Fruit fly (Drosophila melanogaster) Kc167 (cell line): ENCODE measurements around the gene Tm2.

Experiments
- Myc ChIP-seq: fragments of >200 bp; optimal IDR thresholded peaks from 2 replicates; lab custom pipeline; 2017; ENCODE audit warnings: missing external identifiers
- Sin3A ChIP-seq: fragments of >200 bp; optimal IDR thresholded peaks from 2 replicates; lab custom pipeline; 2018; ENCODE audit warnings: missing external identifiers
- h ChIP-seq: fragments of >200 bp; optimal IDR thresholded peaks from 3 replicates; lab custom pipeline; 2018; ENCODE audit warnings: missing external identifiers
- insv ChIP-seq: fragments of >200 bp; optimal IDR thresholded peaks from 3 replicates; lab custom pipeline; 2018; ENCODE audit warnings: missing external identifiers
- psq ChIP-seq: fragments of >200 bp; optimal IDR thresholded peaks from 2 replicates; lab custom pipeline; 2017; ENCODE audit warnings: missing external identifiers
- ttk ChIP-seq: sonication (Bioruptor generic); optimal IDR thresholded peaks from 2 replicates; lab custom pipeline; 2017; ENCODE audit warnings: missing external identifiers

Gene Tm2

dm6 chr3R:15292241-15293004 is 17.6 kb upstream of the Tm2 start:
- TF ChIP-seq psq (no peak), Myc (lab: Kevin White, UChicago) (no peak), Sin3A (lab: Kevin White, UChicago) (no peak), ttk (lab: Kevin White, UChicago) (no peak), insv (no peak), h (lab: Kevin White, UChicago) (no peak)

dm6 chr3R:15293005-15293877 is 16.8 kb upstream of the Tm2 start:
- TF ChIP-seq insv: no peak
- no peak for TF ChIP-seq psq
- TF ChIP-seq h (lab: Kevin White, UChicago): no peak
- no peak for TF ChIP-seq Myc (lab: Kevin White, UChicago)
- TF ChIP-seq Sin3A (lab: Kevin White, UChicago): no peak
- no peak for TF ChIP-seq ttk (lab: Kevin White, UChicago)

dm6 chr3R:15293878-15294350 is 16.1 kb upstream of the Tm2 start:
- no peak for TF ChIP-seq h (lab: Kevin White, UChicago)
- no peak for TF ChIP-seq psq
- TF ChIP-seq insv: no peak
- TF ChIP-seq Sin3A (lab: Kevin White, UChicago): no peak
- no peak for TF ChIP-seq ttk (lab: Kevin White, UChicago)
- TF ChIP-seq Myc (lab: Kevin White, UChicago): no peak

dm6 chr3R:15297904-15298303 is 12.1 kb upstream of the Tm2 start:
- TF ChIP-seq insv: no peak
- no peak for TF ChIP-seq Sin3A (lab: Kevin White, UChicago)
- TF ChIP-seq ttk (lab: Kevin White, UChicago): no peak
- TF ChIP-seq h (lab: Kevin White, UChicago): no peak
- no peak for TF ChIP-seq psq
- TF ChIP-seq Myc (lab: Kevin White, UChicago): no peak

- no peak for TF ChIP-seq psq
- no peak for TF ChIP-seq h (lab: Kevin White, UChicago)
- TF ChIP-seq insv: no peak
- TF ChIP-seq ttk (lab: Kevin White, UChicago): no peak
- no peak for TF ChIP-seq Myc (lab: Kevin White, UChicago)
- TF ChIP-seq Sin3A (lab: Kevin White, UChicago): no peak
These were observed 4.7 kb upstream of the Tm2 start for dm6 chr3R:15305246-15305645.

- TF ChIP-seq Myc (lab: Kevin White, UChicago) (no peak), ttk (lab: Kevin White, UChicago) (no peak), insv (no peak), psq (no peak), Sin3A (lab: Kevin White, UChicago) (no peak), h (lab: Kevin White, UChicago) (no peak)
These were observed 702 bp downstream of the Tm2 start for dm6 chr3R:15310695-15311094.

dm6 chr3R:15313836-15314235 is 3.8 kb downstream of the Tm2 start:
- TF ChIP-seq ttk (lab: Kevin White, UChicago) (no peak), insv (no peak), Sin3A (lab: Kevin White, UChicago) (no peak), psq (no peak), Myc (lab: Kevin White, UChicago) (no peak)

- TF ChIP-seq Myc (lab: Kevin White, UChicago): no peak
- no peak for TF ChIP-seq ttk (lab: Kevin White, UChicago)
- TF ChIP-seq h (lab: Kevin White, UChicago): no peak
- TF ChIP-seq psq: no peak
- no peak for TF ChIP-seq Sin3A (lab: Kevin White, UChicago)
- TF ChIP-seq insv: no peak
These were observed 6.3 kb downstream of the Tm2 start, which contains the start of gene CG14866 for dm6 chr3R:15316326-15316725. TSS of gene CG14866 (plus strand) at chr3R:15316471.

- TF ChIP-seq psq: no peak
- no peak for TF ChIP-seq h (lab: Kevin White, UChicago)
- TF ChIP-seq Myc (lab: Kevin White, UChicago): no peak
- no peak for TF ChIP-seq Sin3A (lab: Kevin White, UChicago)
- TF ChIP-seq insv: no peak
- no peak for TF ChIP-seq ttk (lab: Kevin White, UChicago)
These were observed 10.1 kb downstream of the Tm2 start, which contains the start of the genes CG6276 and CG44040 for dm6 chr3R:15319912-15320746. TSS of gene CG6276 (minus strand) at chr3R:15320069. TSS of gene CG44040 (plus strand) at chr3R:15320378.

dm6 chr3R:15320747-15321085 is 10.7 kb downstream of the Tm2 start, which contains the start of gene ear:
TSS of gene ear (plus strand) at chr3R:15320756.
- TF ChIP-seq psq (no peak), Sin3A (lab: Kevin White, UChicago) (no peak), insv (no peak), Myc (lab: Kevin White, UChicago) (no peak), h (lab: Kevin White, UChicago) (no peak), ttk (lab: Kevin White, UChicago) (no peak)
